Worm (Caenorhabditis elegans): ENCODE data around the gene K09C4.10.

The K09C4.10 gene

ce11 chrX:3285448-3285847 is 5.4 kb upstream of the K09C4.10 start:
- no peak for TF ChIP-seq dmd-8 (GFP tag; IDR thresholded peaks at IDR 0.05)
- peak; percentile 58 for TF ChIP-seq hlh-11 (tag; optimal IDR thresholded peaks at IDR 0.05)
- peak; percentile 55 for TF ChIP-seq dve-1 (tag; optimal IDR thresholded peaks at IDR 0.05; ENCODE audit: insufficient read depth)
- TF ChIP-seq ZK546.5 (tag; optimal IDR thresholded peaks at IDR 0.05), result no peak
- peak; percentile 72 for TF ChIP-seq pqm-1 (tag; optimal IDR thresholded peaks at IDR 0.05)
- TF ChIP-seq Y105C5A.15 (GFP tag; IDR thresholded peaks at IDR 0.05), result no peak
- TF ChIP-seq dmd-6 (GFP tag; IDR thresholded peaks at IDR 0.05), result peak; percentile 69
- no peak for TF ChIP-seq Y48G9A.11 (GFP tag; IDR thresholded peaks at IDR 0.05)
- TF ChIP-seq duxl-1 (tag; optimal IDR thresholded peaks at IDR 0.05; ENCODE audit: poor library complexity), result no peak
- TF ChIP-seq F10B5.3 (tag; optimal IDR thresholded peaks at IDR 0.05), result no peak
- no peak for TF ChIP-seq madf-5 (GFP tag; IDR thresholded peaks at IDR 0.05)
- TF ChIP-seq F44E2.7 (GFP tag; IDR thresholded peaks at IDR 0.05), result no peak
- TF ChIP-seq ztf-11 (tag; optimal IDR thresholded peaks at IDR 0.05), result no peak
- no peak for TF ChIP-seq zfp-2 (tag; optimal IDR thresholded peaks at IDR 0.05)
- no peak for TF ChIP-seq nhr-10 (tag; optimal IDR thresholded peaks at IDR 0.05)
- TF ChIP-seq egl-27 (tag; optimal IDR thresholded peaks at IDR 0.05), result no peak
- TF ChIP-seq tag-97 (GFP tag; IDR thresholded peaks at IDR 0.05), result no peak
- no peak for TF ChIP-seq F26F4.8 (GFP tag; conservative IDR thresholded peaks at IDR 0.05)
- no peak for TF ChIP-seq daf-16 (GFP tag; optimal IDR thresholded peaks at IDR 0.05)
- TF ChIP-seq daf-16 (tag; optimal IDR thresholded peaks at IDR 0.05), result peak; percentile 53
- TF ChIP-seq egl-43 (GFP tag; IDR thresholded peaks at IDR 0.05), result no peak
- TF ChIP-seq nhr-25 (tag; optimal IDR thresholded peaks at IDR 0.05; ENCODE audit: borderline replicate concordance, insufficient read depth), result no peak
- TF ChIP-seq mxl-3 (GFP tag; optimal IDR thresholded peaks at IDR 0.05), result no peak
- peak; percentile 85 for TF ChIP-seq nhr-28 (tag; optimal IDR thresholded peaks at IDR 0.05)
- TF ChIP-seq aha-1 (tag), result peak; percentile 67
- TF ChIP-seq nhr-111 (GFP tag; optimal IDR thresholded peaks at IDR 0.05), result no peak
- TF ChIP-seq rbr-2 (tag; optimal IDR thresholded peaks at IDR 0.05), result no peak
- TF ChIP-seq mdl-1 (tag; optimal IDR thresholded peaks at IDR 0.05), result peak in 1 of 2 experiments; percentile 43
- no peak for TF ChIP-seq lin-13 (GFP tag; optimal IDR thresholded peaks at IDR 0.05)
- TF ChIP-seq vab-7 (GFP tag; IDR thresholded peaks at IDR 0.05), result no peak
- TF ChIP-seq nhr-77 (tag; optimal IDR thresholded peaks at IDR 0.05), result peak; percentile 20
- no peak for TF ChIP-seq unc-39 (tag; optimal IDR thresholded peaks at IDR 0.05)

ce11 chrX:3284967-3285366 is 4.9 kb upstream of the K09C4.10 start:
- TF ChIP-seq gei-8 (GFP tag; optimal IDR thresholded peaks at IDR 0.05) (no peak), nhr-28 (tag; optimal IDR thresholded peaks at IDR 0.05) (no peak), dmd-9 (GFP tag; IDR thresholded peaks at IDR 0.05) (no peak), nhr-77 (tag; optimal IDR thresholded peaks at IDR 0.05) (no peak), T20F7.1 (GFP tag; optimal IDR thresholded peaks at IDR 0.05) (no peak), daf-12 (tag; optimal IDR thresholded peaks at IDR 0.05) (no peak), php-3 (GFP tag; IDR thresholded peaks at IDR 0.05) (peak; percentile 54; the same call in 1 of the 2 replicates), mxl-3 (GFP tag; optimal IDR thresholded peaks at IDR 0.05) (no peak), nhr-111 (GFP tag; optimal IDR thresholded peaks at IDR 0.05) (no peak), set-16 (GFP tag; IDR thresholded peaks at IDR 0.05) (no peak), rbr-2 (tag; optimal IDR thresholded peaks at IDR 0.05) (no peak), egl-43 (GFP tag; IDR thresholded peaks at IDR 0.05) (no peak), lim-7 (GFP tag; IDR thresholded peaks at IDR 0.05) (no peak), tag-97 (GFP tag; IDR thresholded peaks at IDR 0.05) (no peak), ztf-7 (tag; optimal IDR thresholded peaks at IDR 0.05) (no peak), ceh-62 (tag; optimal IDR thresholded peaks at IDR 0.05) (no peak), F37D6.2 (tag; optimal IDR thresholded peaks at IDR 0.05) (no peak), nhr-41 (GFP tag; IDR thresholded peaks at IDR 0.05) (no peak), nhr-102 (tag; optimal IDR thresholded peaks at IDR 0.05) (no peak), ceh-20 (GFP tag; IDR thresholded peaks at IDR 0.05) (no peak), daf-16 (GFP tag; optimal IDR thresholded peaks at IDR 0.05) (no peak), daf-16 (tag; optimal IDR thresholded peaks at IDR 0.05) (peak; percentile 95), lin-38 (GFP tag; IDR thresholded peaks at IDR 0.05) (no peak), nhr-6 (tag; optimal IDR thresholded peaks at IDR 0.05) (no peak), dve-1 (tag; optimal IDR thresholded peaks at IDR 0.05; ENCODE audit: insufficient read depth) (peak; percentile 19), spr-1 (tag; optimal IDR thresholded peaks at IDR 0.05) (no peak), zag-1 (tag; optimal IDR thresholded peaks at IDR 0.05) (no peak), F26F4.8 (GFP tag; conservative IDR thresholded peaks at IDR 0.05) (no peak), unc-62 (GFP tag; optimal IDR thresholded peaks at IDR 0.05 in 1 of 2) (no peak), unc-62 (tag; optimal IDR thresholded peaks at IDR 0.05) (no peak), mdl-1 (tag; optimal IDR thresholded peaks at IDR 0.05) (no peak)

All from whole organism, L4 larva.